Worm (Caenorhabditis elegans) whole organism, L3 larva: Measurements from ENCODE around the gene grl-23.

Experiments
- egl-27 ChIP-seq: sonication (generic microtip); optimal IDR thresholded peaks from 4 replicates; lab custom pipeline; 2017; ENCODE audit warnings: missing biosample characterization, missing genetic modification reagents, missing genetic modification characterization
- elt-2 ChIP-seq: sonication (generic microtip); optimal IDR thresholded peaks from 2 replicates; lab custom pipeline; 2016; ENCODE audit warnings: missing genetic modification reagents, mild to moderate bottlenecking, missing genetic modification characterization, missing compliant biosample characterization

DNA sequence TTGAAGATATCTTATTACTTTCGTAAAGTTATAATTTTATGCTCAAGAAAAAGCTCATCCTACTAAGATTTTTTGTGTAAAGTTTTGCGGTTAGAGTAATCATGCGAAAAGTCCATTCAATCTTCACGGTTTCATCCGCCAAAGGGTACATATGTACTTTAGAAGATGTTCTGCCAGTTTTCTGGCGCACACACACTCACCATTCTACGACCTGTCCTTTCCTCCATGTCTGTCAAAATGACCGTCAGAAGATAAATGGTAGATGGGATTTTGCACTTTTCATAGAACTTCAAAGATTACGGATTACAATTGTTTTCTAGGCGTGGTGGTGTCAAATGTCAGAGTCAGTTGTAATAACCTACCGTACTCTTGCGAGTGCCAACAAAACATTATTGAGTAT lies 39.2 kb downstream of the grl-23 start:
- TF ChIP-seq egl-27 (tag; lab: Kevin White, UChicago) (no peak), elt-2 (tag; lab: Kevin White, UChicago) (no peak)
